Fruit fly (Drosophila melanogaster): Measurements from ENCODE around the gene CG1146.

CG1146 gene

dm6 chr3L:2475564-2476260 is 12.9 kb upstream of the CG1146 start, which contains the start of gene CG16762:
CG16762 (minus strand) TSS chr3L:2475614.
- TF ChIP-seq so (GFP tag; IDR thresholded peaks at IDR 0.05) (0 out of 3 replicates have a peak, but pooled peaks have one; percentile 57), Awh (GFP tag; IDR thresholded peaks at IDR 0.05) (peak; percentile 26; the same call in 1 of the 2 replicates), repo (GFP tag; optimal IDR thresholded peaks at IDR 0.05) (peak; percentile 33), CG13287 (GFP tag; IDR thresholded peaks at IDR 0.05; ENCODE audit: partially characterized antibody) (no peak), CG6654 (GFP tag; optimal IDR thresholded peaks at IDR 0.05) (no peak), tup (GFP tag; optimal IDR thresholded peaks at IDR 0.05) (peak; percentile 29), Hmr (GFP tag; optimal IDR thresholded peaks at IDR 0.05) (peak; percentile 65), sug (tag; optimal IDR thresholded peaks at IDR 0.05) (peak; percentile 27), bab2 (GFP tag; optimal IDR thresholded peaks at IDR 0.05) (peak; percentile 80), ap (GFP tag; IDR thresholded peaks at IDR 0.05) (no peak), BtbVII (GFP tag; optimal IDR thresholded peaks at IDR 0.05) (peak; percentile 76), CG32772 (GFP tag; IDR thresholded peaks at IDR 0.05) (no peak), Dfd (GFP tag; optimal IDR thresholded peaks at IDR 0.05) (no peak), CG3838 (GFP tag; optimal IDR thresholded peaks at IDR 0.05) (peak; percentile 38), stwl (tag; optimal IDR thresholded peaks at IDR 0.05) (no peak), Sry-β (GFP tag; optimal IDR thresholded peaks at IDR 0.05) (peak; percentile 38), Dad (GFP tag; optimal IDR thresholded peaks at IDR 0.05) (no peak), sima (GFP tag; optimal IDR thresholded peaks at IDR 0.05) (no peak), CG6765 (GFP tag; optimal IDR thresholded peaks at IDR 0.05) (peak; percentile 59), dimm (GFP tag; IDR thresholded peaks at IDR 0.05) (no peak), seq (GFP tag; IDR thresholded peaks at IDR 0.05) (no peak), CG13624 (GFP tag; optimal IDR thresholded peaks at IDR 0.05) (no peak), CG11696 (GFP tag; IDR thresholded peaks at IDR 0.05) (no peak), nmo (GFP tag; optimal IDR thresholded peaks at IDR 0.05) (peak; percentile 19), dan (GFP tag; IDR thresholded peaks at IDR 0.05) (no peak), CG9437 (GFP tag; optimal IDR thresholded peaks at IDR 0.05) (no peak), Fer1 (GFP tag; optimal IDR thresholded peaks at IDR 0.05) (peak; percentile 75), CG12155 (GFP tag; optimal IDR thresholded peaks at IDR 0.05) (no peak), grn (GFP tag; optimal IDR thresholded peaks at IDR 0.05) (peak; percentile 54), klu (GFP tag; IDR thresholded peaks at IDR 0.05) (no peak), CG1024 (GFP tag; IDR thresholded peaks at IDR 0.05) (no peak; the same call in 1 of the 2 replicates), CG10654 (GFP tag; optimal IDR thresholded peaks at IDR 0.05) (peak; percentile 49), CG16863 (GFP tag; optimal IDR thresholded peaks at IDR 0.05) (peak; percentile 42), CHES-1-like (GFP tag; optimal IDR thresholded peaks at IDR 0.05) (peak; percentile 30), CG11456 (GFP tag; IDR thresholded peaks at IDR 0.05) (no peak), kay (GFP tag; optimal IDR thresholded peaks at IDR 0.05) (peak; percentile 7), Dp (GFP tag; optimal IDR thresholded peaks at IDR 0.05) (no peak), sim (GFP tag; IDR thresholded peaks at IDR 0.05) (no peak), lbe (GFP tag; optimal IDR thresholded peaks at IDR 0.05) (peak; percentile 33), ci (GFP tag; IDR thresholded peaks at IDR 0.05) (peak; percentile 76; the same call in 2 of the 3 replicates), Atf6 (GFP tag; IDR thresholded peaks at IDR 0.05) (no peak), CG4360 (GFP tag; IDR thresholded peaks at IDR 0.05) (no peak), h (optimal IDR thresholded peaks at IDR 0.05) (no peak), CG15479 (GFP tag; optimal IDR thresholded peaks at IDR 0.05) (no peak), Doc2 (GFP tag; IDR thresholded peaks at IDR 0.05) (no peak), CG4707 (GFP tag; optimal IDR thresholded peaks at IDR 0.05) (peak; percentile 71), CG3407 (GFP tag; optimal IDR thresholded peaks at IDR 0.05) (peak; percentile 70), chif (GFP tag; optimal IDR thresholded peaks at IDR 0.05) (peak; percentile 39 to 70), bowl (GFP tag; IDR thresholded peaks at IDR 0.05) (no peak), CG11504 (tag; optimal IDR thresholded peaks at IDR 0.05) (peak; percentile 69), CG9817 (tag; optimal IDR thresholded peaks at IDR 0.05) (peak; percentile 27)
